Worm (Caenorhabditis elegans): ENCODE results near the gene C35D10.5.

ce11 chrIII:4868643-4869042 is 6.5 kb downstream of the C35D10.5 start, which contains the start of the genes msd-4 and C35D10.3:
- no peak for TF ChIP-seq ama-1 (optimal IDR thresholded peaks at IDR 0.05)
- no peak for TF ChIP-seq nhr-11 (tag; optimal IDR thresholded peaks at IDR 0.05)
- TF ChIP-seq gmeb-1 (tag; optimal IDR thresholded peaks at IDR 0.05) = no peak
- TF ChIP-seq nhr-25 (tag; optimal IDR thresholded peaks at IDR 0.05) = no peak
- TF ChIP-seq Y55F3AM.14 (GFP tag; optimal IDR thresholded peaks at IDR 0.05) = no peak
- TF ChIP-seq skn-1 (tag; optimal IDR thresholded peaks at IDR 0.05) = no peak
- no peak for TF ChIP-seq fos-1 (tag; optimal IDR thresholded peaks at IDR 0.05)
- TF ChIP-seq zag-1 (tag; optimal IDR thresholded peaks at IDR 0.05) = no peak
- no peak for TF ChIP-seq ceh-16 (tag; optimal IDR thresholded peaks at IDR 0.05)

Measured in whole organism, L2 larva.